Worm (Caenorhabditis elegans) whole organism, young adult: Measurements from ENCODE around the gene prx-2.

ENCODE experiments used
- B0035.1 ChIP-seq: sonication (generic microtip); optimal IDR thresholded peaks from 2 replicates; lab custom pipeline; 2016; ENCODE audit warnings: missing genetic modification characterization, mild to moderate bottlenecking, missing compliant biosample characterization, missing genotype, missing genetic modification reagents
- B0261.1 ChIP-seq: sonication (generic microtip); optimal IDR thresholded peaks from 2 replicates; lab custom pipeline; 2016; ENCODE audit warnings: mild to moderate bottlenecking, missing genetic modification characterization, moderate library complexity, missing compliant biosample characterization
- C17E4.6 ChIP-seq: fragments of 200-800 bp; sonication (Bioruptor generic); IDR thresholded peaks from 2 replicates; pipeline ENCODE4 v1.3.6; 2022; ENCODE audit warnings: missing genetic modification reagents, missing genetic modification characterization, missing compliant biosample characterization
- F22D6.2 ChIP-seq: sonication (generic microtip); optimal IDR thresholded peaks from 2 replicates; lab custom pipeline; 2016; ENCODE audit warnings: mild to moderate bottlenecking, missing genetic modification characterization, missing compliant biosample characterization
- F37B4.10 ChIP-seq: fragments of 200-800 bp; sonication (Bioruptor generic); IDR thresholded peaks from 2 replicates; pipeline ENCODE4 v1.3.6; 2022; ENCODE audit warnings: missing genetic modification characterization, missing compliant biosample characterization
- F57A8.1 ChIP-seq: fragments of 200-800 bp; sonication (Bioruptor generic); optimal IDR thresholded peaks from 2 replicates; lab custom pipeline; 2018; ENCODE audit warnings: mild to moderate bottlenecking, missing genetic modification characterization, moderate library complexity, missing compliant biosample characterization
- K11D2.4 ChIP-seq: fragments of 200-800 bp; sonication (Bioruptor generic); IDR thresholded peaks from 2 replicates; pipeline ENCODE4 v1.3.6; 2022; ENCODE audit warnings: missing genetic modification reagents, missing genetic modification characterization, missing compliant biosample characterization
- K12H6.12 ChIP-seq: fragments of 200-800 bp; sonication (Bioruptor generic); optimal IDR thresholded peaks from 2 replicates; lab custom pipeline; 2018; ENCODE audit warnings: mild to moderate bottlenecking, missing genetic modification characterization, missing compliant biosample characterization
- T26A5.8 ChIP-seq: sonication (generic microtip); optimal IDR thresholded peaks from 2 replicates; lab custom pipeline; 2016; ENCODE audit warnings: missing genetic modification characterization, missing compliant biosample characterization
- Y79H2A.3 ChIP-seq: fragments of 200-800 bp; sonication (Bioruptor generic); conservative IDR thresholded peaks from 2 replicates; pipeline ENCODE4 v1.3.6; 2022; ENCODE audit warnings: missing genetic modification reagents, missing genetic modification characterization, missing compliant biosample characterization
- aptf-2 ChIP-seq: fragments of 200-800 bp; sonication (Bioruptor generic); conservative IDR thresholded peaks from 2 replicates; pipeline ENCODE4 v1.3.6; 2022; ENCODE audit warnings: missing genetic modification reagents, missing genetic modification characterization, missing compliant biosample characterization
- atf-7 ChIP-seq: sonication (generic microtip); optimal IDR thresholded peaks from 2 replicates; lab custom pipeline; 2017; ENCODE audit warnings: mild to moderate bottlenecking, missing genetic modification characterization, missing compliant biosample characterization
- bed-2 ChIP-seq: fragments of 200-800 bp; sonication (Bioruptor generic); IDR thresholded peaks from 2 replicates; pipeline ENCODE4 v1.3.6; 2022; ENCODE audit warnings: missing genetic modification reagents, missing genetic modification characterization, missing compliant biosample characterization
- cebp-1 ChIP-seq, 2 experiments: fragments of 200-800 bp in 1 of 2; sonication (Bioruptor generic) in 1 of 2; sonication (generic microtip) in 1 of 2; IDR thresholded peaks in 1 of 2; optimal IDR thresholded peaks in 1 of 2; 2 replicates each; pipeline versions ENCODE4 v1.3.6 to Lab custom; 2017 to 2022; ENCODE audit warnings: missing compliant biosample characterization in 2 of 2, missing genetic modification characterization in 2 of 2, mild to moderate bottlenecking in 1 of 2, missing genetic modification reagents in 1 of 2, moderate library complexity in 1 of 2
- ceh-27 ChIP-seq: fragments of 200-800 bp; sonication (Bioruptor generic); optimal IDR thresholded peaks from 2 replicates; lab custom pipeline; 2018; ENCODE audit warnings: mild to moderate bottlenecking, missing genetic modification characterization, moderate library complexity, missing compliant biosample characterization
- ceh-79 ChIP-seq: sonication (generic microtip); optimal IDR thresholded peaks from 2 replicates; lab custom pipeline; 2017; ENCODE audit warnings: mild to moderate bottlenecking, missing genetic modification characterization, missing compliant biosample characterization
- dpff-1 ChIP-seq: sonication (generic microtip); optimal IDR thresholded peaks from 2 replicates; lab custom pipeline; 2017; ENCODE audit warnings: mild to moderate bottlenecking, missing genetic modification characterization, missing compliant biosample characterization
- egrh-3 ChIP-seq: fragments of 200-800 bp; sonication (Bioruptor generic); IDR thresholded peaks from 2 replicates; pipeline ENCODE4 v1.3.6; 2022; ENCODE audit warnings: missing genetic modification reagents, missing genetic modification characterization, missing compliant biosample characterization
- gei-17 ChIP-seq: fragments of 200-800 bp; sonication (Bioruptor generic); optimal IDR thresholded peaks from 2 replicates; lab custom pipeline; 2018; ENCODE audit warnings: mild to moderate bottlenecking, missing genetic modification characterization, missing compliant biosample characterization
- hlh-12 ChIP-seq: sonication (generic microtip); optimal IDR thresholded peaks from 2 replicates; lab custom pipeline; 2016; ENCODE audit warnings: missing genetic modification characterization, missing compliant biosample characterization
- hlh-26 ChIP-seq: fragments of 200-800 bp; sonication (Bioruptor generic); conservative IDR thresholded peaks from 2 replicates; pipeline ENCODE4 v1.3.6; 2022; ENCODE audit warnings: missing genetic modification reagents, missing genetic modification characterization, missing compliant biosample characterization
- hmg-1.2 ChIP-seq: fragments of 200-800 bp; sonication (Bioruptor generic); IDR thresholded peaks from 2 replicates; pipeline ENCODE4 v1.3.6; 2022; ENCODE audit warnings: missing genetic modification reagents, missing genetic modification characterization, missing compliant biosample characterization
- hrde-1 ChIP-seq: sonication (generic microtip); optimal IDR thresholded peaks from 2 replicates; lab custom pipeline; 2016; ENCODE audit warnings: missing genetic modification characterization, mild to moderate bottlenecking, missing compliant biosample characterization, moderate library complexity, missing genotype, missing genetic modification reagents, borderline replicate concordance
- lag-1 ChIP-seq: fragments of 200-800 bp; sonication (Bioruptor generic); IDR thresholded peaks from 2 replicates; pipeline ENCODE4 v1.3.6; 2022; ENCODE audit warnings: missing genetic modification reagents, missing genetic modification characterization, missing compliant biosample characterization
- let-526 ChIP-seq: fragments of 200-800 bp; sonication (Bioruptor generic); IDR thresholded peaks from 2 replicates; pipeline ENCODE4 v1.3.6; 2022; ENCODE audit warnings: missing genetic modification reagents, missing genetic modification characterization, missing compliant biosample characterization
- lin-26 ChIP-seq: fragments of 200-800 bp; sonication (Bioruptor generic); IDR thresholded peaks from 2 replicates; pipeline ENCODE4 v1.3.6; 2022; ENCODE audit warnings: missing genetic modification reagents, missing genetic modification characterization, missing compliant biosample characterization
- lsy-27 ChIP-seq: sonication (generic microtip); optimal IDR thresholded peaks from 2 replicates; lab custom pipeline; 2017; ENCODE audit warnings: missing genetic modification characterization, mild to moderate bottlenecking, missing compliant biosample characterization, antibody characterized with exemption, missing genotype, borderline replicate concordance; ENCODE audit not compliant: insufficient read depth
- madf-6 ChIP-seq: fragments of 200-800 bp; sonication (Bioruptor generic); IDR thresholded peaks from 2 replicates; pipeline ENCODE4 v1.3.6; 2022; ENCODE audit warnings: missing genetic modification reagents, missing genetic modification characterization, missing compliant biosample characterization
- mcd-1 ChIP-seq: fragments of 200-800 bp; sonication (Bioruptor generic); IDR thresholded peaks from 2 replicates; pipeline ENCODE4 v1.3.6; 2022; ENCODE audit warnings: missing genetic modification reagents, missing genetic modification characterization, missing compliant biosample characterization
- mes-4 ChIP-seq: sonication (generic microtip); optimal IDR thresholded peaks from 2 replicates; lab custom pipeline; 2016; ENCODE audit warnings: missing genotype, missing genetic modification characterization, missing compliant biosample characterization
- nfyb-1 ChIP-seq: fragments of 200-800 bp; sonication (Bioruptor generic); IDR thresholded peaks from 2 replicates; pipeline ENCODE4 v1.3.6; 2022; ENCODE audit warnings: missing genetic modification reagents, missing genetic modification characterization, missing compliant biosample characterization
- nhr-120 ChIP-seq: fragments of 200-800 bp; sonication (Bioruptor generic); IDR thresholded peaks from 2 replicates; pipeline ENCODE4 v1.3.6; 2022; ENCODE audit warnings: missing genetic modification characterization, missing compliant biosample characterization
- nhr-80 ChIP-seq: sonication (generic microtip); optimal IDR thresholded peaks from 2 replicates; lab custom pipeline; 2016; ENCODE audit warnings: missing genetic modification characterization, missing compliant biosample characterization
- rec-8 ChIP-seq, 2 experiments: sonication (generic microtip); optimal IDR thresholded peaks; 2 replicates each; lab custom pipeline; 2016; ENCODE audit warnings: mild to moderate bottlenecking in 2 of 2, missing genetic modification characterization in 2 of 2, missing genetic modification reagents in 2 of 2, missing genotype in 2 of 2, missing biosample characterization in 1 of 2, missing compliant biosample characterization in 1 of 2, moderate library complexity in 1 of 2
- tbp1 ChIP-seq: fragments of 200-800 bp; sonication (Bioruptor generic); optimal IDR thresholded peaks from 2 replicates; lab custom pipeline; 2018; ENCODE audit warnings: mild to moderate bottlenecking, missing genetic modification characterization, missing compliant biosample characterization

Gene prx-2

ce11 chrIV:11604909-11605308 lies 39.0 kb upstream of the prx-2 start, which contains the start of the genes ragc-1 and Y24F12A.1 (continued):
- TF ChIP-seq nhr-120 (GFP tag; lab: Robert Waterston, UW), result no peak
- TF ChIP-seq mes-4 (tag; lab: Kevin White, UChicago), result no peak
- no peak for TF ChIP-seq Y79H2A.3 (GFP tag; lab: Robert Waterston, UW)
- no peak; the same call in 1 of the 2 replicates for TF ChIP-seq hmg-1.2 (GFP tag; lab: Robert Waterston, UW)

ce11 chrIV:11616543-11616942 lies 27.4 kb upstream of the prx-2 start:
- TF ChIP-seq nfyb-1 (GFP tag; lab: Robert Waterston, UW), result 0 out of 2 replicates have a peak, but pooled peaks have one; percentile 44
- 0 out of 2 replicates have a peak, but pooled peaks have one; percentile 68 for TF ChIP-seq F37B4.10
- peak; percentile 64; the same call in 1 of the 2 replicates for TF ChIP-seq nhr-120 (GFP tag; lab: Robert Waterston, UW)
- TF ChIP-seq mcd-1 (GFP tag; lab: Robert Waterston, UW), result peak; percentile 42; the same call in 1 of the 2 replicates
- peak; percentile 90; the same call in 1 of the 2 replicates for TF ChIP-seq egrh-3 (GFP tag; lab: Robert Waterston, UW)

- TF ChIP-seq atf-7 (peak; percentile 43), tbp1 (GFP tag; lab: Kevin White, UChicago) (no peak)
Measured at ce11 chrIV:11620909-11621308, 23.0 kb upstream of the prx-2 start, which contains the start of gene dsl-5. Gene dsl-5 (minus strand): TSS chrIV:11621009.

ce11 chrIV:11622336-11622735 lies 21.6 kb upstream of the prx-2 start:
- TF ChIP-seq lag-1 (GFP tag; lab: Robert Waterston, UW) (no peak), F57A8.1 (no peak), bed-2 (no peak)

ce11 chrIV:11623060-11623459 lies 20.9 kb upstream of the prx-2 start, which contains the start of gene lys-4:
Gene lys-4 (minus strand): TSS chrIV:11623174.
- TF ChIP-seq K12H6.12 (tag; lab: Kevin White, UChicago) (no peak), gei-17 (GFP tag; lab: Kevin White, UChicago) (no peak), let-526 (GFP tag; lab: Robert Waterston, UW) (no peak), nhr-120 (GFP tag; lab: Robert Waterston, UW) (no peak), B0035.1 (no peak), ceh-27 (GFP tag; lab: Kevin White, UChicago) (no peak), dpff-1 (tag; lab: Kevin White, UChicago) (no peak), rec-8 (tag; optimal IDR thresholded peaks at IDR 0.05; lab: Kevin White, UChicago) (no peak), C17E4.6 (GFP tag; lab: Robert Waterston, UW) (no peak), F22D6.2 (tag; lab: Kevin White, UChicago) (no peak), lsy-27 (tag; lab: Kevin White, UChicago) (no peak)

ce11 chrIV:11623759-11624287 lies 20.1 kb upstream of the prx-2 start:
- TF ChIP-seq lin-26 (no peak), ceh-27 (GFP tag; lab: Kevin White, UChicago) (no peak), T26A5.8 (tag; lab: Kevin White, UChicago) (no peak), hlh-12 (tag; lab: Kevin White, UChicago) (no peak), F22D6.2 (tag; lab: Kevin White, UChicago) (no peak), lsy-27 (tag; lab: Kevin White, UChicago) (no peak), hrde-1 (tag; lab: Kevin White, UChicago) (no peak), ceh-79 (tag; lab: Kevin White, UChicago) (no peak), nhr-80 (peak; percentile 66), B0261.1 (tag; lab: Kevin White, UChicago) (no peak), madf-6 (GFP tag; lab: Robert Waterston, UW) (no peak), hlh-26 (no peak), hmg-1.2 (GFP tag; lab: Robert Waterston, UW) (no peak), aptf-2 (GFP tag; lab: Robert Waterston, UW) (no peak), cebp-1 (GFP tag; IDR thresholded peaks at IDR 0.05; lab: Robert Waterston, UW) (no peak), cebp-1 (tag; optimal IDR thresholded peaks at IDR 0.05; lab: Kevin White, UChicago) (peak; percentile 14), K11D2.4 (GFP tag; lab: Robert Waterston, UW) (no peak)
